Fruit fly (Drosophila melanogaster) whole organism, embryonic: ENCODE measurements around the gene Cpr78Ca.

Experiments used
- ATbp ChIP-seq: fragments of 200-800 bp; sonication (Bioruptor generic); optimal IDR thresholded peaks from 2 replicates; lab custom pipeline; 2017; ENCODE audit warnings: missing biosample characterization, mild to moderate bottlenecking, missing genetic modification characterization, missing genetic modification reagents
- Asciz ChIP-seq: fragments of 200-800 bp; sonication (Bioruptor generic); optimal IDR thresholded peaks from 2 replicates; lab custom pipeline; 2017; ENCODE audit warnings: missing biosample characterization, mild to moderate bottlenecking, missing genetic modification characterization, missing genetic modification reagents
- Atf-2 ChIP-seq: fragments of 200-800 bp; sonication (Bioruptor generic); optimal IDR thresholded peaks from 2 replicates; lab custom pipeline; 2016; ENCODE audit warnings: missing biosample characterization, missing genetic modification characterization
- BtbVII ChIP-seq: fragments of 200-800 bp; sonication (Bioruptor generic); optimal IDR thresholded peaks from 3 replicates; lab custom pipeline; 2017; ENCODE audit warnings: missing biosample characterization, mild to moderate bottlenecking, missing genetic modification characterization
- CG10267 ChIP-seq: fragments of 200-800 bp; sonication (Bioruptor generic); optimal IDR thresholded peaks from 2 replicates; lab custom pipeline; 2018; ENCODE audit warnings: missing biosample characterization, mild to moderate bottlenecking, missing genetic modification characterization, moderate library complexity
- CG10321 ChIP-seq: fragments of 200-800 bp; sonication (Bioruptor generic); IDR thresholded peaks from 2 replicates; pipeline ENCODE4 v1.3.6; 2022; ENCODE audit warnings: missing biosample characterization, missing genetic modification characterization
- CG10366 ChIP-seq: fragments of 200-800 bp; sonication (Bioruptor generic); IDR thresholded peaks from 2 replicates; pipeline ENCODE4 v1.3.6; 2022; ENCODE audit warnings: missing biosample characterization, missing genetic modification characterization
- CG10431 ChIP-seq: fragments of 200-800 bp; sonication (Bioruptor generic); optimal IDR thresholded peaks from 3 replicates; lab custom pipeline; 2018; ENCODE audit warnings: missing biosample characterization, mild to moderate bottlenecking, missing genetic modification characterization
- CG10543 ChIP-seq: fragments of 200-800 bp; sonication (Bioruptor generic); optimal IDR thresholded peaks from 3 replicates; lab custom pipeline; 2017; ENCODE audit warnings: missing biosample characterization, mild to moderate bottlenecking, missing genetic modification characterization, moderate library complexity
- CG12769 ChIP-seq: fragments of 200-800 bp; sonication (Bioruptor generic); optimal IDR thresholded peaks from 2 replicates; lab custom pipeline; 2019; ENCODE audit warnings: missing biosample characterization, mild to moderate bottlenecking, missing genetic modification characterization, moderate library complexity
- CG15479 ChIP-seq: fragments of 200-800 bp; sonication (Bioruptor generic); optimal IDR thresholded peaks from 3 replicates; lab custom pipeline; 2019; ENCODE audit warnings: missing biosample characterization, mild to moderate bottlenecking, missing genetic modification characterization, moderate library complexity
- CG15514 ChIP-seq: fragments of 200-800 bp; sonication (Bioruptor generic); optimal IDR thresholded peaks from 3 replicates; lab custom pipeline; 2017; ENCODE audit warnings: missing biosample characterization, missing genetic modification characterization, mild to moderate bottlenecking, moderate library complexity, missing genetic modification reagents
- CG17361 ChIP-seq: fragments of 200-800 bp; sonication (Bioruptor generic); IDR thresholded peaks from 3 replicates; pipeline ENCODE4 v1.3.6; 2022; ENCODE audit warnings: missing biosample characterization, missing genetic modification characterization
- CG31441 ChIP-seq: fragments of 200-800 bp; sonication (Bioruptor generic); IDR thresholded peaks from 2 replicates; pipeline ENCODE4 v1.3.6; 2022; ENCODE audit warnings: missing biosample characterization, missing genetic modification characterization
- CG32532 ChIP-seq: fragments of 200-800 bp; sonication (Bioruptor generic); IDR thresholded peaks from 2 replicates; pipeline ENCODE4 v1.3.6; 2022; ENCODE audit warnings: missing biosample characterization, missing genetic modification characterization
- CG32772 ChIP-seq: fragments of 200-800 bp; sonication (Bioruptor generic); IDR thresholded peaks from 2 replicates; pipeline ENCODE4 v1.3.6; 2022; ENCODE audit warnings: missing biosample characterization, missing genetic modification characterization
- CG34376 ChIP-seq: fragments of 200-800 bp; sonication (Bioruptor generic); optimal IDR thresholded peaks from 2 replicates; lab custom pipeline; 2018; ENCODE audit warnings: missing biosample characterization, mild to moderate bottlenecking, missing genetic modification characterization
- CG3838 ChIP-seq: fragments of 200-800 bp; sonication (Bioruptor generic); optimal IDR thresholded peaks from 3 replicates; lab custom pipeline; 2016; ENCODE audit warnings: missing biosample characterization, missing genetic modification characterization
- CG3847 ChIP-seq: fragments of 200-800 bp; sonication (Bioruptor generic); IDR thresholded peaks from 2 replicates; pipeline ENCODE4 v1.3.6; 2022; ENCODE audit warnings: missing biosample characterization, missing genetic modification characterization
- CG4360 ChIP-seq: fragments of 200-800 bp; sonication (Bioruptor generic); IDR thresholded peaks from 2 replicates; pipeline ENCODE4 v1.3.6; 2022; ENCODE audit warnings: missing biosample characterization, missing genetic modification characterization
- CG4730 ChIP-seq: fragments of 200-800 bp; sonication (Bioruptor generic); IDR thresholded peaks from 2 replicates; pipeline ENCODE4 v1.3.6; 2022; ENCODE audit warnings: missing biosample characterization, missing genetic modification characterization
- CG7556 ChIP-seq: fragments of 200-800 bp; sonication (Bioruptor generic); optimal IDR thresholded peaks from 2 replicates; lab custom pipeline; 2017; ENCODE audit warnings: missing biosample characterization, mild to moderate bottlenecking, missing genetic modification characterization
- CG9797 ChIP-seq: fragments of 200-800 bp; sonication (Bioruptor generic); optimal IDR thresholded peaks from 3 replicates; lab custom pipeline; 2018; ENCODE audit warnings: missing biosample characterization, mild to moderate bottlenecking, missing genetic modification characterization
- Dip3 ChIP-seq: fragments of 200-800 bp; sonication (Bioruptor generic); optimal IDR thresholded peaks from 3 replicates; lab custom pipeline; 2016; ENCODE audit warnings: missing biosample characterization, missing genetic modification characterization
- Eip74EF ChIP-seq, 2 experiments: fragments of 200-800 bp in 1 of 2; fragments of >200 bp in 1 of 2; sonication (Bioruptor generic) in 1 of 2; optimal IDR thresholded peaks; 2 replicates each; lab custom pipeline; 2017 to 2019; ENCODE audit warnings: missing biosample characterization in 2 of 2, missing genetic modification characterization in 2 of 2, mild to moderate bottlenecking in 1 of 2, moderate library complexity in 1 of 2
- Hey ChIP-seq: fragments of 200-800 bp; sonication (Bioruptor generic); optimal IDR thresholded peaks from 3 replicates; lab custom pipeline; 2018; ENCODE audit warnings: missing biosample characterization, mild to moderate bottlenecking, missing genetic modification characterization
- Med ChIP-seq: fragments of 200-800 bp; sonication (Bioruptor generic); peaks from one replicate; lab custom pipeline; 2016; ENCODE audit warnings: missing biosample characterization, missing genetic modification characterization, mild to moderate bottlenecking, inconsistent platforms, moderate library complexity
- PHDP ChIP-seq: fragments of 200-800 bp; sonication (Bioruptor generic); optimal IDR thresholded peaks from 3 replicates; lab custom pipeline; 2018; ENCODE audit warnings: missing biosample characterization, mild to moderate bottlenecking, missing genetic modification characterization, moderate library complexity
- Sox100B ChIP-seq: fragments of 200-800 bp; sonication (Bioruptor generic); optimal IDR thresholded peaks from 3 replicates; lab custom pipeline; 2018; ENCODE audit warnings: missing biosample characterization, mild to moderate bottlenecking, missing genetic modification characterization
- Xbp1 ChIP-seq: fragments of 200-800 bp; sonication (Bioruptor generic); optimal IDR thresholded peaks from 3 replicates; lab custom pipeline; 2016; ENCODE audit warnings: missing biosample characterization, mild to moderate bottlenecking, missing genetic modification characterization
- ab ChIP-seq: fragments of 200-800 bp; sonication (Bioruptor generic); optimal IDR thresholded peaks from 2 replicates; lab custom pipeline; 2016; ENCODE audit warnings: missing biosample characterization, missing genetic modification characterization
- bsh ChIP-seq, 2 experiments: fragments of 200-800 bp; sonication (Bioruptor generic); optimal IDR thresholded peaks; 2 replicates each; lab custom pipeline; 2017 to 2018; ENCODE audit warnings: mild to moderate bottlenecking in 2 of 2, missing biosample characterization in 2 of 2, missing genetic modification characterization in 2 of 2, moderate library complexity in 1 of 2
- cg ChIP-seq: fragments of 200-800 bp; sonication (Bioruptor generic); optimal IDR thresholded peaks from 3 replicates; lab custom pipeline; 2019; ENCODE audit warnings: missing biosample characterization, mild to moderate bottlenecking, missing genetic modification characterization, moderate library complexity
- chm ChIP-seq: fragments of 200-800 bp; sonication (Bioruptor generic); IDR thresholded peaks from 2 replicates; pipeline ENCODE4 v1.3.6; 2022; ENCODE audit warnings: missing biosample characterization, missing genetic modification characterization
- crp ChIP-seq, 2 experiments: fragments of 200-800 bp; sonication (Bioruptor generic); optimal IDR thresholded peaks; 2 replicates in 1 of 2; 3 replicates in 1 of 2; lab custom pipeline; 2017; ENCODE audit warnings: missing biosample characterization in 2 of 2, missing genetic modification characterization in 2 of 2, mild to moderate bottlenecking in 1 of 2, moderate library complexity in 1 of 2
- dan ChIP-seq: fragments of 200-800 bp; sonication (Bioruptor generic); IDR thresholded peaks from 2 replicates; pipeline ENCODE4 v1.3.6; 2022; ENCODE audit warnings: missing biosample characterization, missing genetic modification characterization
- gem ChIP-seq: fragments of 200-800 bp; sonication (Bioruptor generic); optimal IDR thresholded peaks from 2 replicates; lab custom pipeline; 2019; ENCODE audit warnings: missing biosample characterization, mild to moderate bottlenecking, missing genetic modification characterization, moderate library complexity
- grn ChIP-seq: fragments of 200-800 bp; sonication (Bioruptor generic); optimal IDR thresholded peaks from 3 replicates; lab custom pipeline; 2017; ENCODE audit warnings: missing biosample characterization, missing genetic modification characterization
- kni ChIP-seq: fragments of 200-800 bp; sonication (Bioruptor generic); optimal IDR thresholded peaks from 3 replicates; lab custom pipeline; 2017; ENCODE audit warnings: mild to moderate bottlenecking, missing biosample characterization, missing genetic modification reagents, missing genetic modification characterization
- onecut ChIP-seq: fragments of 200-800 bp; sonication (Bioruptor generic); IDR thresholded peaks from 2 replicates; pipeline ENCODE4 v1.3.6; 2022; ENCODE audit warnings: missing biosample characterization, missing genetic modification characterization
- pum ChIP-seq: fragments of 200-800 bp; sonication (Bioruptor generic); optimal IDR thresholded peaks from 2 replicates; lab custom pipeline; 2016; ENCODE audit warnings: missing biosample characterization, missing genetic modification characterization
- sc ChIP-seq, 3 experiments: fragments of >200 bp in 2 of 3; fragments of 200-800 bp in 1 of 3; sonication (Bioruptor generic) in 1 of 3; optimal IDR thresholded peaks; 2 replicates in 2 of 3; 3 replicates in 1 of 3; lab custom pipeline; 2017; ENCODE audit warnings: mild to moderate bottlenecking in 1 of 3, missing biosample characterization in 1 of 3, missing genetic modification characterization in 1 of 3, missing genetic modification reagents in 1 of 3
- seq ChIP-seq: fragments of 200-800 bp; sonication (Bioruptor generic); IDR thresholded peaks from 2 replicates; pipeline ENCODE4 v1.3.6; 2022; ENCODE audit warnings: missing biosample characterization, missing genetic modification characterization
- sna ChIP-seq: fragments of 200-800 bp; sonication (Bioruptor generic); IDR thresholded peaks from 2 replicates; pipeline ENCODE4 v1.3.6; 2022; ENCODE audit warnings: missing biosample characterization, missing genetic modification characterization; ENCODE audit not compliant: partially characterized antibody
- unpg ChIP-seq: fragments of 200-800 bp; sonication (Bioruptor generic); optimal IDR thresholded peaks from 3 replicates; lab custom pipeline; 2018; ENCODE audit warnings: missing biosample characterization, mild to moderate bottlenecking, missing genetic modification characterization, moderate library complexity
- vvl ChIP-seq: fragments of 200-800 bp; sonication (Bioruptor generic); IDR thresholded peaks from 2 replicates; pipeline ENCODE4 v1.3.6; 2022; ENCODE audit warnings: missing biosample characterization, missing genetic modification characterization
- wor ChIP-seq: fragments of 200-800 bp; sonication (Bioruptor generic); IDR thresholded peaks from 2 replicates; pipeline ENCODE4 v1.3.6; 2022; ENCODE audit warnings: missing biosample characterization, missing genetic modification characterization

Gene Cpr78Ca

DNA sequence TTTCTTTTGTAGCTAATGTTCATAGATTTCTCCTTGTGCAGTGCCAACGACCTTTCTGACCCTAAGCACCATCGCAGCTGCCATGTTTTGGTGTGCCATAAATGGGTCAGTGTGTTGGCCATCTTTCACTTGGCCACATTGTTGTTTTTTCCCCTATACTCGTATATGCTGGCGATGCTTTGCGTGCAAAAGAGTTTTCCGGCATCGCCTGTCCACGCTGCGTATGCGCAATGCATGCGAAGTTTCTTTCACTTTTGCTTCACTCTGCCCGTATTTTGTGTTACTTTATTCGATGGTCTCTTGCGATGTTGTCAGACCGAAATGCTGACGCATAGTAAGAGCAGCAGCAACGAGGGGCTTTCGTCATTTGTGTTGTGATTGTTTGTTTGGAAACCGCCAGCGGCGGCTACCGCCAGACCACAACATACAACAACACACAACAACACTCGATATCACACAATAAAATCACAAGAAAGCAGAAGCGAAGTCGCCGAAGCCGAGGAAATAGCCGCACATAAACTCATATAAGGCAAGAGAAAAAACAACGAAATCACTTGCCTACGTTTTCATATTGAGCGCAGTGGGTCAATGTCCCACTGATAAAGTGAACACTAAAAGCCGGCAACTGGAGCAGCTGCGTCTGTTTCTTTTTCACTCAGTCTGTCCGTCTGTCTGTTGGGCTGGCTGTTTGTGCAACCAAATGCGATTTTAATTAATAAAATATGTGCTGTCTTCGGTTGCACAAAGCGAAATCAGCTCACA is 31.0 kb downstream of the Cpr78Ca start (continued):
- peak; percentile 28 for TF ChIP-seq CG10543 (GFP tag; lab: Kevin White, UChicago)
- no peak for TF ChIP-seq CG10267 (tag; lab: Kevin White, UChicago)
- no peak for TF ChIP-seq sc (optimal IDR thresholded peaks at IDR 0.05; lab: Kevin White, UChicago)
- TF ChIP-seq sc (GFP tag; optimal IDR thresholded peaks at IDR 0.05; lab: Kevin White, UChicago), result no peak
- no peak for TF ChIP-seq wor (GFP tag; lab: Robert Waterston, UW)
- no peak for TF ChIP-seq CG32532 (GFP tag; lab: Robert Waterston, UW)
- TF ChIP-seq Med (GFP tag; lab: Kevin White, UChicago), result peak; percentile 76
- TF ChIP-seq Eip74EF (GFP tag; optimal IDR thresholded peaks at IDR 0.05; lab: Kevin White, UChicago), result peak in 1 of 2 experiments; percentile 55
- TF ChIP-seq CG9797 (GFP tag; lab: Kevin White, UChicago), result no peak
- TF ChIP-seq Dip3, result no peak
- no peak for TF ChIP-seq PHDP (tag; lab: Kevin White, UChicago)
- TF ChIP-seq CG7556, result no peak
- peak; percentile 39; the same call in 1 of the 2 replicates for TF ChIP-seq CG4360 (GFP tag; lab: Robert Waterston, UW)
- TF ChIP-seq CG10366 (GFP tag; lab: Robert Waterston, UW), result no peak
- TF ChIP-seq grn (GFP tag; lab: Kevin White, UChicago), result peak; percentile 57
- TF ChIP-seq CG17361 (GFP tag; lab: Robert Waterston, UW), result no peak
- TF ChIP-seq onecut (GFP tag; lab: Robert Waterston, UW), result no peak
- no peak for TF ChIP-seq pum (GFP tag; lab: Kevin White, UChicago)
- TF ChIP-seq CG3838 (GFP tag; lab: Kevin White, UChicago), result peak; percentile 29
- TF ChIP-seq BtbVII, result no peak
- TF ChIP-seq seq (GFP tag; lab: Robert Waterston, UW), result 0 out of 2 replicates have a peak, but pooled peaks have one; percentile 18
- no peak for TF ChIP-seq cg (GFP tag; lab: Kevin White, UChicago)
- TF ChIP-seq Sox100B (GFP tag; lab: Kevin White, UChicago), result no peak
- TF ChIP-seq CG12769 (tag; lab: Kevin White, UChicago), result peak; percentile 1
- TF ChIP-seq vvl (GFP tag; lab: Robert Waterston, UW), result no peak
- no peak for TF ChIP-seq Hey (tag; lab: Kevin White, UChicago)
- TF ChIP-seq CG34376 (GFP tag; lab: Kevin White, UChicago), result no peak
- TF ChIP-seq CG3847 (GFP tag; lab: Robert Waterston, UW), result no peak
- TF ChIP-seq, all 482 proteins: peak for 26

DNA sequence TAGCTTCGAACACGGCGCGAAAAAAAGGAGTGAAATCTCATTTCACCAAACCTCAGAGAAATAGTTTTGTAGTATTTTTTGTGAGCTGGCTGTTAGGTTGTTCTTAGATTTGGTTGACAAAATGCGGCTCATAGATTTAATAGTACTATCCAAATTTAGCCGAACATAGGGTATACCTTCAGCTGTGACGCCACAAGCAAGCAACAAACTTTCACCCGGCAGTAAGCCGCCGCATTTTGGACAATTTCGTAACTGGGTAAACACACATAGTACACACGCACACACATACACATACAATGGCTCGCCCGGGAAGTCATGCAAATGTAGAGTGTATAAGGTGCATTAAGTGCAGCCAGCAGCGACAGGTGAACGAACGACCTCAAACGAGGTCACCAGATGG is 33.3 kb downstream of the Cpr78Ca start:
- TF ChIP-seq CG15479 (GFP tag; lab: Kevin White, UChicago) (no peak), Med (GFP tag; lab: Kevin White, UChicago) (peak; percentile 62), chm (GFP tag; lab: Robert Waterston, UW) (0 out of 2 replicates have a peak, but pooled peaks have one; percentile 25), Xbp1 (peak; percentile 22), ab (GFP tag; lab: Kevin White, UChicago) (no peak), ATbp (GFP tag; lab: Kevin White, UChicago) (peak; percentile 68), CG31441 (GFP tag; lab: Robert Waterston, UW) (0 out of 2 replicates have a peak, but pooled peaks have one; percentile 14), sna (no peak), dan (GFP tag; lab: Robert Waterston, UW) (no peak), Asciz (peak; percentile 40), bsh (GFP tag; optimal IDR thresholded peaks at IDR 0.05; lab: Kevin White, UChicago) (peak in 1 of 2 experiments; percentile 29), crp (GFP tag; optimal IDR thresholded peaks at IDR 0.05; lab: Kevin White, UChicago) (no peak), unpg (GFP tag; lab: Kevin White, UChicago) (no peak), Atf-2 (GFP tag; lab: Kevin White, UChicago) (no peak), kni (GFP tag; lab: Kevin White, UChicago) (peak; percentile 75), CG15514 (no peak), CG10321 (GFP tag; lab: Robert Waterston, UW) (no peak), CG32772 (GFP tag; lab: Robert Waterston, UW) (peak; percentile 13; the same call in 1 of the 2 replicates), gem (tag; lab: Kevin White, UChicago) (peak; percentile 38), CG10431 (peak; percentile 11), vvl (GFP tag; lab: Robert Waterston, UW) (no peak), CG4730 (0 out of 2 replicates have a peak, but pooled peaks have one; percentile 8)
